Fruit fly (Drosophila melanogaster) whole organism, embryonic: ENCODE data around the gene CG43931.

Source experiments
- ATbp ChIP-seq: fragments of 200-800 bp; sonication (Bioruptor generic); optimal IDR thresholded peaks from 2 replicates; lab custom pipeline; 2017; ENCODE audit warnings: missing biosample characterization, mild to moderate bottlenecking, missing genetic modification characterization, missing genetic modification reagents
- Aef1 ChIP-seq: fragments of 200-800 bp; sonication (Bioruptor generic); IDR thresholded peaks from 3 replicates; pipeline ENCODE4 v1.3.6; 2022; ENCODE audit warnings: missing biosample characterization, missing genetic modification characterization
- Awh ChIP-seq: fragments of 200-800 bp; sonication (Bioruptor generic); IDR thresholded peaks from 2 replicates; pipeline ENCODE4, ENCODE4 v1.3.6; 2022; ENCODE audit warnings: missing biosample characterization, missing genetic modification characterization
- Bdp1 ChIP-seq: fragments of 200-800 bp; sonication (Bioruptor generic); optimal IDR thresholded peaks from 3 replicates; lab custom pipeline; 2016; ENCODE audit warnings: missing biosample characterization, missing genetic modification characterization
- Bgb ChIP-seq: fragments of 200-800 bp; sonication (Bioruptor generic); IDR thresholded peaks from 2 replicates; pipeline ENCODE4 v1.3.6; 2022; ENCODE audit warnings: missing biosample characterization, missing genetic modification characterization; ENCODE audit not compliant: partially characterized antibody
- CG10366 ChIP-seq: fragments of 200-800 bp; sonication (Bioruptor generic); IDR thresholded peaks from 2 replicates; pipeline ENCODE4 v1.3.6; 2022; ENCODE audit warnings: missing biosample characterization, missing genetic modification characterization
- CG11504 ChIP-seq: fragments of 200-800 bp; sonication (Bioruptor generic); optimal IDR thresholded peaks from 3 replicates; lab custom pipeline; 2019; ENCODE audit warnings: missing biosample characterization, mild to moderate bottlenecking, missing genetic modification characterization, moderate library complexity
- CG13424 ChIP-seq: fragments of 200-800 bp; sonication (Bioruptor generic); optimal IDR thresholded peaks from 2 replicates; lab custom pipeline; 2019; ENCODE audit warnings: missing biosample characterization, mild to moderate bottlenecking, missing genetic modification characterization, moderate library complexity
- CG17328 ChIP-seq: fragments of 200-800 bp; sonication (Bioruptor generic); IDR thresholded peaks from 2 replicates; pipeline ENCODE4 v1.3.6; 2022; ENCODE audit warnings: missing biosample characterization, missing genetic modification characterization
- CG1832 ChIP-seq: fragments of 200-800 bp; sonication (Bioruptor generic); optimal IDR thresholded peaks from 2 replicates; lab custom pipeline; 2017; ENCODE audit warnings: missing biosample characterization, mild to moderate bottlenecking, missing genetic modification characterization, inconsistent platforms
- CG2199 ChIP-seq: fragments of 200-800 bp; sonication (Bioruptor generic); IDR thresholded peaks from 3 replicates; pipeline ENCODE4 v1.3.6; 2022; ENCODE audit warnings: missing biosample characterization, missing genetic modification characterization
- CG32772 ChIP-seq: fragments of 200-800 bp; sonication (Bioruptor generic); IDR thresholded peaks from 2 replicates; pipeline ENCODE4 v1.3.6; 2022; ENCODE audit warnings: missing biosample characterization, missing genetic modification characterization
- CG3407 ChIP-seq: fragments of 200-800 bp; sonication (Bioruptor generic); optimal IDR thresholded peaks from 2 replicates; lab custom pipeline; 2018; ENCODE audit warnings: missing biosample characterization, mild to moderate bottlenecking, missing genetic modification characterization
- CG4360 ChIP-seq: fragments of 200-800 bp; sonication (Bioruptor generic); IDR thresholded peaks from 2 replicates; pipeline ENCODE4 v1.3.6; 2022; ENCODE audit warnings: missing biosample characterization, missing genetic modification characterization
- CG4820 ChIP-seq: fragments of 200-800 bp; sonication (Bioruptor generic); optimal IDR thresholded peaks from 3 replicates; lab custom pipeline; 2016; ENCODE audit warnings: missing biosample characterization, missing genetic modification characterization
- CG7745 ChIP-seq: fragments of 200-800 bp; sonication (Bioruptor generic); optimal IDR thresholded peaks from 2 replicates; lab custom pipeline; 2018; ENCODE audit warnings: missing biosample characterization, mild to moderate bottlenecking, missing genetic modification characterization, moderate library complexity
- Drgx ChIP-seq: fragments of 200-800 bp; sonication (Bioruptor generic); IDR thresholded peaks from 2 replicates; pipeline ENCODE4 v1.3.6; 2022; ENCODE audit warnings: missing biosample characterization, missing genetic modification characterization
- Elba2 ChIP-seq: fragments of 200-800 bp; sonication (Bioruptor generic); optimal IDR thresholded peaks from 3 replicates; lab custom pipeline; 2016; ENCODE audit warnings: missing biosample characterization, missing genetic modification characterization
- Ets65A ChIP-seq: fragments of 200-800 bp; sonication (Bioruptor generic); peaks from one replicate; lab custom pipeline; 2016; ENCODE audit warnings: missing biosample characterization, missing genetic modification characterization
- H15 ChIP-seq: fragments of 200-800 bp; sonication (Bioruptor generic); IDR thresholded peaks from 3 replicates; pipeline ENCODE4 v1.3.6; 2022; ENCODE audit warnings: missing biosample characterization, missing genetic modification characterization
- HLH3B ChIP-seq: fragments of 200-800 bp; sonication (Bioruptor generic); IDR thresholded peaks from 2 replicates; pipeline ENCODE4 v1.3.6; 2022; ENCODE audit warnings: missing biosample characterization, missing genetic modification characterization
- Hr39 ChIP-seq: fragments of >200 bp; optimal IDR thresholded peaks from 2 replicates; lab custom pipeline; 2017
- Mrtf ChIP-seq: fragments of 200-800 bp; sonication (Bioruptor generic); IDR thresholded peaks from 3 replicates; pipeline ENCODE4 v1.3.6; 2022; ENCODE audit warnings: missing biosample characterization, missing genetic modification characterization
- Neu2 ChIP-seq: fragments of 200-800 bp; sonication (Bioruptor generic); optimal IDR thresholded peaks from 3 replicates; lab custom pipeline; 2016; ENCODE audit warnings: missing biosample characterization, missing genetic modification characterization, borderline replicate concordance
- Nf-YB ChIP-seq: fragments of 200-800 bp; sonication (Bioruptor generic); optimal IDR thresholded peaks from 3 replicates; lab custom pipeline; 2019; ENCODE audit warnings: missing biosample characterization, mild to moderate bottlenecking, missing genetic modification characterization, moderate library complexity
- Ravus ChIP-seq: fragments of 200-800 bp; sonication (Bioruptor generic); IDR thresholded peaks from 2 replicates; pipeline ENCODE4 v1.3.6; 2022; ENCODE audit warnings: missing biosample characterization, missing genetic modification characterization
- abd-A ChIP-seq: fragments of 200-800 bp; sonication (Bioruptor generic); optimal IDR thresholded peaks from 3 replicates; lab custom pipeline; 2019; ENCODE audit warnings: missing biosample characterization, mild to moderate bottlenecking, missing genetic modification characterization, moderate library complexity
- bsh ChIP-seq, 2 experiments: fragments of 200-800 bp; sonication (Bioruptor generic); optimal IDR thresholded peaks; 2 replicates each; lab custom pipeline; 2017 to 2018; ENCODE audit warnings: mild to moderate bottlenecking in 2 of 2, missing biosample characterization in 2 of 2, missing genetic modification characterization in 2 of 2, moderate library complexity in 1 of 2
- corto ChIP-seq: fragments of 200-800 bp; sonication (Bioruptor generic); optimal IDR thresholded peaks from 2 replicates; lab custom pipeline; 2016; ENCODE audit warnings: missing biosample characterization, mild to moderate bottlenecking, missing genetic modification characterization, moderate library complexity
- emc ChIP-seq: fragments of 200-800 bp; sonication (Bioruptor generic); optimal IDR thresholded peaks from 2 replicates; lab custom pipeline; 2016; ENCODE audit warnings: missing biosample characterization, missing genetic modification characterization
- gcm ChIP-seq: fragments of 200-800 bp; sonication (Bioruptor generic); optimal IDR thresholded peaks from 2 replicates; lab custom pipeline; 2019; ENCODE audit warnings: missing biosample characterization, mild to moderate bottlenecking, missing genetic modification characterization, moderate library complexity
- grau ChIP-seq: fragments of 200-800 bp; optimal IDR thresholded peaks from 3 replicates; lab custom pipeline; 2019; ENCODE audit warnings: missing biosample characterization, mild to moderate bottlenecking, missing genetic modification characterization, moderate library complexity
- grn ChIP-seq: fragments of 200-800 bp; sonication (Bioruptor generic); optimal IDR thresholded peaks from 3 replicates; lab custom pipeline; 2017; ENCODE audit warnings: missing biosample characterization, missing genetic modification characterization
- kah ChIP-seq: fragments of 200-800 bp; sonication (Bioruptor generic); optimal IDR thresholded peaks from 2 replicates; lab custom pipeline; 2018; ENCODE audit warnings: missing biosample characterization, mild to moderate bottlenecking, missing genetic modification characterization
- lilli ChIP-seq: fragments of 200-800 bp; sonication (Bioruptor generic); optimal IDR thresholded peaks from 3 replicates; lab custom pipeline; 2016; ENCODE audit warnings: missing biosample characterization, missing genetic modification characterization
- nom ChIP-seq: fragments of 200-800 bp; sonication (Bioruptor generic); optimal IDR thresholded peaks from 2 replicates; lab custom pipeline; 2017; ENCODE audit warnings: missing biosample characterization, missing genetic modification characterization, mild to moderate bottlenecking, moderate library complexity, missing genetic modification reagents
- so ChIP-seq: fragments of 200-800 bp; sonication (Bioruptor generic); IDR thresholded peaks from 3 replicates; pipeline ENCODE4 v1.3.6; 2022; ENCODE audit warnings: missing biosample characterization, missing genetic modification characterization
- tap ChIP-seq: fragments of 200-800 bp; optimal IDR thresholded peaks from 3 replicates; lab custom pipeline; 2019; ENCODE audit warnings: missing biosample characterization, mild to moderate bottlenecking, missing genetic modification characterization, moderate library complexity
- trh ChIP-seq: fragments of 200-800 bp; sonication (Bioruptor generic); optimal IDR thresholded peaks from 2 replicates; lab custom pipeline; 2016; ENCODE audit warnings: missing biosample characterization, missing genetic modification characterization
- twi ChIP-seq: fragments of 200-800 bp; optimal IDR thresholded peaks from 2 replicates; lab custom pipeline; 2019; ENCODE audit warnings: missing biosample characterization, mild to moderate bottlenecking, missing genetic modification characterization, moderate library complexity
- zfh2 ChIP-seq: fragments of 200-800 bp; sonication (Bioruptor generic); optimal IDR thresholded peaks from 2 replicates; lab custom pipeline; 2016; ENCODE audit warnings: missing biosample characterization, missing genetic modification characterization

Gene CG43931

dm6 chr3L:20932556-20932955, 35.2 kb downstream of the CG43931 start:
- TF ChIP-seq ATbp (GFP tag; lab: Kevin White, UChicago) (no peak), Awh (GFP tag; lab: Robert Waterston, UW) (no peak), gcm (GFP tag; lab: Kevin White, UChicago) (no peak), so (GFP tag; lab: Robert Waterston, UW) (no peak), Ets65A (GFP tag; lab: Kevin White, UChicago) (peak; percentile 27), twi (peak; percentile 91), Nf-YB (GFP tag; lab: Kevin White, UChicago) (no peak), Ravus (GFP tag; lab: Robert Waterston, UW) (no peak), kah (GFP tag; lab: Kevin White, UChicago) (peak; percentile 61), abd-A (no peak), trh (GFP tag; lab: Kevin White, UChicago) (no peak), grn (GFP tag; lab: Kevin White, UChicago) (no peak)

dm6 chr3L:20933706-20934105, 36.3 kb downstream of the CG43931 start:
- peak; percentile 18; the same call in 1 of the 3 replicates for TF ChIP-seq CG2199 (GFP tag; lab: Robert Waterston, UW)
- no peak for TF ChIP-seq CG3407
- TF ChIP-seq Neu2 (GFP tag; lab: Kevin White, UChicago) = no peak
- TF ChIP-seq CG4820 (GFP tag; lab: Kevin White, UChicago) = no peak
- peak; percentile 46 for TF ChIP-seq Ets65A (GFP tag; lab: Kevin White, UChicago)
- peak; percentile 16; the same call in 1 of the 2 replicates for TF ChIP-seq CG32772 (GFP tag; lab: Robert Waterston, UW)
- 0 out of 2 replicates have a peak, but pooled peaks have one; percentile 13 for TF ChIP-seq HLH3B (GFP tag; lab: Robert Waterston, UW)
- TF ChIP-seq Elba2 (GFP tag; lab: Kevin White, UChicago) = no peak
- TF ChIP-seq CG7745 (tag; lab: Kevin White, UChicago) = no peak
- TF ChIP-seq Aef1 (GFP tag; lab: Robert Waterston, UW) = no peak
- 0 out of 3 replicates have a peak, but pooled peaks have one; percentile 7 for TF ChIP-seq Mrtf (GFP tag; lab: Robert Waterston, UW)
- TF ChIP-seq corto (GFP tag; lab: Kevin White, UChicago) = peak; percentile 8
- TF ChIP-seq tap (tag; lab: Kevin White, UChicago) = no peak
- peak; percentile 12 for TF ChIP-seq nom (GFP tag; lab: Kevin White, UChicago)
- TF ChIP-seq zfh2 (GFP tag; lab: Kevin White, UChicago) = no peak
- no peak for TF ChIP-seq CG10366 (GFP tag; lab: Robert Waterston, UW)
- TF ChIP-seq Bgb = no peak
- TF ChIP-seq Hr39 (lab: Kevin White, UChicago) = no peak
- TF ChIP-seq Drgx (GFP tag; lab: Robert Waterston, UW) = peak; percentile 42
- peak; percentile 95 for TF ChIP-seq CG11504 (tag; lab: Kevin White, UChicago)
- no peak for TF ChIP-seq grau (tag; lab: Kevin White, UChicago)
- TF ChIP-seq CG13424 (tag; lab: Kevin White, UChicago) = no peak

- 0 out of 3 replicates have a peak, but pooled peaks have one; percentile 9 for TF ChIP-seq H15 (GFP tag; lab: Robert Waterston, UW)
- TF ChIP-seq Nf-YB (GFP tag; lab: Kevin White, UChicago) = peak; percentile 30
- peak; percentile 66 for TF ChIP-seq Ets65A (GFP tag; lab: Kevin White, UChicago)
- TF ChIP-seq CG17328 = no peak
- no peak for TF ChIP-seq bsh (GFP tag; optimal IDR thresholded peaks at IDR 0.05; lab: Kevin White, UChicago)
- 0 out of 2 replicates have a peak, but pooled peaks have one; percentile 18 for TF ChIP-seq Awh (GFP tag; lab: Robert Waterston, UW)
- TF ChIP-seq CG1832 = no peak
- TF ChIP-seq emc = no peak
- no peak for TF ChIP-seq lilli (GFP tag; lab: Kevin White, UChicago)
- TF ChIP-seq Bdp1 (GFP tag; lab: Kevin White, UChicago) = no peak
- peak; percentile 78 for TF ChIP-seq CG4360 (GFP tag; lab: Robert Waterston, UW)
Observed at dm6 chr3L:20942076-20942475, 44.7 kb downstream of the CG43931 start.
